Worm (Caenorhabditis elegans) whole organism, late embryonic: Measurements from ENCODE around the gene F26F12.3.

Experiments
- C08G9.2 ChIP-seq: sonication (generic microtip); optimal IDR thresholded peaks from 2 replicates; lab custom pipeline; 2016; ENCODE audit warnings: mild to moderate bottlenecking, missing genetic modification characterization, moderate library complexity, missing compliant biosample characterization
- ceh-19 ChIP-seq: fragments of 200-800 bp; sonication (Bioruptor generic); optimal IDR thresholded peaks from 2 replicates; lab custom pipeline; 2018; ENCODE audit warnings: mild to moderate bottlenecking, missing genetic modification characterization, missing compliant biosample characterization
- ceh-22 ChIP-seq: sonication (generic microtip); optimal IDR thresholded peaks from 2 replicates; lab custom pipeline; 2017; ENCODE audit warnings: missing biosample characterization, missing genetic modification characterization
- ceh-34 ChIP-seq: sonication (generic microtip); optimal IDR thresholded peaks from 2 replicates; lab custom pipeline; 2016; ENCODE audit warnings: mild to moderate bottlenecking, missing genetic modification characterization, missing compliant biosample characterization
- ceh-9 ChIP-seq: sonication (generic microtip); optimal IDR thresholded peaks from 2 replicates; lab custom pipeline; 2016; ENCODE audit warnings: mild to moderate bottlenecking, missing genetic modification characterization, inconsistent platforms, missing compliant biosample characterization
- dmd-4 ChIP-seq: sonication (generic microtip); optimal IDR thresholded peaks from 2 replicates; lab custom pipeline; 2016; ENCODE audit warnings: borderline replicate concordance, missing genetic modification characterization, missing compliant biosample characterization
- hlh-30 ChIP-seq: sonication (generic microtip); optimal IDR thresholded peaks from 2 replicates; lab custom pipeline; 2017; ENCODE audit warnings: antibody characterized with exemption, missing genetic modification characterization, missing compliant biosample characterization; ENCODE audit not compliant: insufficient read depth
- lim-6 ChIP-seq: sonication (generic microtip); optimal IDR thresholded peaks from 2 replicates; lab custom pipeline; 2016; ENCODE audit warnings: missing genetic modification characterization, missing compliant biosample characterization
- tbx-2 ChIP-seq: sonication (generic microtip); optimal IDR thresholded peaks from 2 replicates; lab custom pipeline; 2016; ENCODE audit warnings: missing genetic modification characterization, missing compliant biosample characterization

ce11 chrV:5893015-5893414, 47.5 kb upstream of the F26F12.3 start, which contains the start of gene C04E6.7:
- TF ChIP-seq dmd-4 (no peak), C08G9.2 (tag; lab: Kevin White, UChicago) (no peak), ceh-9 (tag; lab: Kevin White, UChicago) (no peak), ceh-34 (tag; lab: Kevin White, UChicago) (no peak), lim-6 (tag; lab: Kevin White, UChicago) (no peak), ceh-19 (GFP tag; lab: Kevin White, UChicago) (no peak), tbx-2 (no peak), hlh-30 (tag; lab: Kevin White, UChicago) (no peak), ceh-22 (tag; lab: Kevin White, UChicago) (no peak)
